Fruit fly (Drosophila melanogaster): ENCODE measurements around the gene ND-ACP.

The ND-ACP gene

dm6 chr3L:1307005-1307632, 22.6 kb upstream of the ND-ACP start, which contains the start of the genes Ctr9 and Nt5a (continued):
- no peak for TF ChIP-seq cg (GFP tag; optimal IDR thresholded peaks at IDR 0.05)
- TF ChIP-seq salm (tag; optimal IDR thresholded peaks at IDR 0.05): no peak
- TF ChIP-seq CG13624 (GFP tag; optimal IDR thresholded peaks at IDR 0.05): peak; percentile 70
- TF ChIP-seq CG9437 (GFP tag; optimal IDR thresholded peaks at IDR 0.05): no peak
- TF ChIP-seq nom (GFP tag; optimal IDR thresholded peaks at IDR 0.05): no peak
- TF ChIP-seq rib (GFP tag; IDR thresholded peaks at IDR 0.05): peak; percentile 61; the same call in 1 of the 2 replicates
- TF ChIP-seq cad (GFP tag; optimal IDR thresholded peaks at IDR 0.05): no peak
- peak in 1 of 3 experiments; percentile 16 for TF ChIP-seq lola (GFP tag; optimal IDR thresholded peaks at IDR 0.05)
- TF ChIP-seq CG13894 (tag; optimal IDR thresholded peaks at IDR 0.05): peak; percentile 76
- no peak; the same call in 1 of the 2 replicates for TF ChIP-seq lmd (GFP tag; IDR thresholded peaks at IDR 0.05)
- TF ChIP-seq corto (GFP tag; optimal IDR thresholded peaks at IDR 0.05): no peak
- TF ChIP-seq Rx (GFP tag; IDR thresholded peaks at IDR 0.05): no peak
- TF ChIP-seq ssp (GFP tag; IDR thresholded peaks at IDR 0.05): peak; percentile 73
- TF ChIP-seq dan (GFP tag; IDR thresholded peaks at IDR 0.05): no peak
- TF ChIP-seq nau (GFP tag; optimal IDR thresholded peaks at IDR 0.05): no peak
- TF ChIP-seq Nf-YB (GFP tag; optimal IDR thresholded peaks at IDR 0.05): peak; percentile 8
- no peak for TF ChIP-seq odd (GFP tag; optimal IDR thresholded peaks at IDR 0.05)
- no peak for TF ChIP-seq onecut (GFP tag; IDR thresholded peaks at IDR 0.05)
- 0 out of 3 replicates have a peak, but pooled peaks have one; percentile 36 for TF ChIP-seq zfh1 (GFP tag; IDR thresholded peaks at IDR 0.05)
- peak; percentile 47; the same call in 1 of the 2 replicates for TF ChIP-seq CG17612 (GFP tag; IDR thresholded peaks at IDR 0.05)
- peak; percentile 8 for TF ChIP-seq CG17385 (GFP tag; optimal IDR thresholded peaks at IDR 0.05)
- TF ChIP-seq MBD-R2 (GFP tag; IDR thresholded peaks at IDR 0.05): peak; percentile 97
- TF ChIP-seq MTF-1 (GFP tag; optimal IDR thresholded peaks at IDR 0.05; ENCODE audit: borderline replicate concordance): no peak
- TF ChIP-seq CG11723 (GFP tag; optimal IDR thresholded peaks at IDR 0.05): no peak
- TF ChIP-seq amos (GFP tag; IDR thresholded peaks at IDR 0.05; ENCODE audit: partially characterized antibody): peak; percentile 81
- peak; percentile 72 for TF ChIP-seq sob (GFP tag; IDR thresholded peaks at IDR 0.05)
- TF ChIP-seq Dref (GFP tag; IDR thresholded peaks at IDR 0.05): peak; percentile 96
- TF ChIP-seq az2 (GFP tag; optimal IDR thresholded peaks at IDR 0.05): peak; percentile 31
- TF ChIP-seq trh (GFP tag; optimal IDR thresholded peaks at IDR 0.05): no peak
- no peak for TF ChIP-seq CG7745 (tag; optimal IDR thresholded peaks at IDR 0.05)
- peak; percentile 37 for TF ChIP-seq CG17186 (GFP tag; optimal IDR thresholded peaks at IDR 0.05)
- TF ChIP-seq CG7372 (GFP tag; IDR thresholded peaks at IDR 0.05): no peak; the same call in 1 of the 2 replicates
- TF ChIP-seq C15 (GFP tag; IDR thresholded peaks at IDR 0.05): 0 out of 3 replicates have a peak, but pooled peaks have one; percentile 27
- no peak for TF ChIP-seq CG8290 (GFP tag; optimal IDR thresholded peaks at IDR 0.05)
- peak in 1 of 2 experiments; percentile 90 for TF ChIP-seq CG8290 (tag; optimal IDR thresholded peaks at IDR 0.05)
- TF ChIP-seq CG5953 (GFP tag; IDR thresholded peaks at IDR 0.05): no peak
- TF ChIP-seq CG18476 (GFP tag; optimal IDR thresholded peaks at IDR 0.05): no peak
- no peak for TF ChIP-seq CG2202 (tag; optimal IDR thresholded peaks at IDR 0.05)
- TF ChIP-seq Fer2 (tag; optimal IDR thresholded peaks at IDR 0.05): peak; percentile 60
- TF ChIP-seq CG18011 (GFP tag; optimal IDR thresholded peaks at IDR 0.05): peak; percentile 42
- TF ChIP-seq chif (GFP tag; optimal IDR thresholded peaks at IDR 0.05): peak in 1 of 2 experiments; percentile 36
- TF ChIP-seq zf30C (GFP tag; optimal IDR thresholded peaks at IDR 0.05): peak; percentile 17
- peak; percentile 88 for TF ChIP-seq Opbp (GFP tag; IDR thresholded peaks at IDR 0.05; ENCODE audit: partially characterized antibody)
- TF ChIP-seq PHDP (tag; optimal IDR thresholded peaks at IDR 0.05): peak; percentile 29
- no peak for TF ChIP-seq Asciz (GFP tag; optimal IDR thresholded peaks at IDR 0.05)
- no peak for TF ChIP-seq CG6854 (GFP tag; optimal IDR thresholded peaks at IDR 0.05)
- no peak for TF ChIP-seq cwo (GFP tag; optimal IDR thresholded peaks at IDR 0.05)
- no peak for TF ChIP-seq prd (optimal IDR thresholded peaks at IDR 0.05)
- peak; percentile 45; the same call in 2 of the 3 replicates for TF ChIP-seq prd (GFP tag; IDR thresholded peaks at IDR 0.05)
- peak; percentile 88 for TF ChIP-seq HmgZ (tag; optimal IDR thresholded peaks at IDR 0.05)
